Worm (Caenorhabditis elegans) whole organism, L2 larva: ENCODE results near the gene lnp-1.
"Not testable (repeated sequence)": the region's sequence is repeated elsewhere in the genome, so short reads cannot be mapped to it uniquely, and the experiment has no call there.

Source experiments
- C34F6.9 ChIP-seq: fragments of 150-350 bp; optimal IDR thresholded peaks from 2 replicates; lab custom pipeline; 2014; ENCODE audit warnings: missing biosample characterization, missing genetic modification characterization
- F13H6.1 ChIP-seq: sonication (generic microtip); optimal IDR thresholded peaks from 2 replicates; lab custom pipeline; 2016; ENCODE audit warnings: missing genetic modification characterization, missing compliant biosample characterization
- R02D3.7 ChIP-seq: fragments of 150-350 bp; optimal IDR thresholded peaks from 2 replicates; lab custom pipeline; 2014; ENCODE audit warnings: missing biosample characterization, missing genetic modification characterization
- Y55F3AM.14 ChIP-seq: fragments of 200-800 bp; sonication (Bioruptor generic); optimal IDR thresholded peaks from 2 replicates; lab custom pipeline; 2018; ENCODE audit warnings: mild to moderate bottlenecking, missing genetic modification characterization, missing compliant biosample characterization
- ZK546.5 ChIP-seq: sonication (generic microtip); optimal IDR thresholded peaks from 2 replicates; lab custom pipeline; 2017; ENCODE audit warnings: missing biosample characterization, missing genetic modification characterization
- alr-1 ChIP-seq: fragments of 150-350 bp; optimal IDR thresholded peaks from 2 replicates; lab custom pipeline; 2014; ENCODE audit warnings: missing biosample characterization, missing genetic modification characterization
- aly-2 ChIP-seq: fragments of 150-350 bp; optimal IDR thresholded peaks from 2 replicates; lab custom pipeline; 2014; ENCODE audit warnings: missing biosample characterization, missing genetic modification characterization
- ama-1 ChIP-seq: fragments of 150-350 bp; optimal IDR thresholded peaks from 2 replicates; lab custom pipeline; 2018; ENCODE audit warnings: inconsistent platforms
- blmp-1 ChIP-seq: sonication (generic microtip); optimal IDR thresholded peaks from 2 replicates; lab custom pipeline; 2017; ENCODE audit warnings: missing genetic modification characterization, mild to moderate bottlenecking, missing compliant biosample characterization, antibody characterized with exemption, moderate library complexity; ENCODE audit not compliant: insufficient read depth
- ceh-16 ChIP-seq: fragments of 150-350 bp; optimal IDR thresholded peaks from 2 replicates; lab custom pipeline; 2014; ENCODE audit warnings: missing biosample characterization, missing genetic modification characterization
- ceh-82 ChIP-seq: fragments of 150-350 bp; optimal IDR thresholded peaks from 2 replicates; lab custom pipeline; 2014; ENCODE audit warnings: missing biosample characterization, missing genetic modification characterization
- crh-2 ChIP-seq: sonication (generic microtip); optimal IDR thresholded peaks from 2 replicates; lab custom pipeline; 2017; ENCODE audit warnings: missing biosample characterization, missing genetic modification characterization
- egl-27 ChIP-seq: sonication (generic microtip); optimal IDR thresholded peaks from 3 replicates; lab custom pipeline; 2017; ENCODE audit warnings: missing biosample characterization, missing genetic modification reagents, missing genetic modification characterization
- elt-1 ChIP-seq: fragments of 150-350 bp; optimal IDR thresholded peaks from 2 replicates; lab custom pipeline; 2014; ENCODE audit warnings: missing biosample characterization, missing genetic modification characterization
- elt-3 ChIP-seq: sonication (generic microtip); optimal IDR thresholded peaks from 2 replicates; lab custom pipeline; 2017; ENCODE audit warnings: missing biosample characterization, missing genetic modification characterization
- fos-1 ChIP-seq: fragments of 150-350 bp; optimal IDR thresholded peaks from 2 replicates; lab custom pipeline; 2014; ENCODE audit warnings: missing biosample characterization, missing genetic modification characterization
- gmeb-1 ChIP-seq: fragments of 150-350 bp; optimal IDR thresholded peaks from 2 replicates; lab custom pipeline; 2014; ENCODE audit warnings: missing biosample characterization, missing genetic modification characterization
- lin-11 ChIP-seq: fragments of 150-350 bp; sonication (generic microtip); optimal IDR thresholded peaks from 2 replicates; lab custom pipeline; 2014; ENCODE audit warnings: missing biosample characterization, missing genetic modification characterization, inconsistent platforms, mixed read lengths
- lin-39 ChIP-seq: fragments of 150-350 bp; optimal IDR thresholded peaks from 2 replicates; lab custom pipeline; 2014; ENCODE audit warnings: missing biosample characterization, missing genetic modification reagents, missing genetic modification characterization
- lsy-2 ChIP-seq, 2 experiments: fragments of 150-350 bp in 1 of 2; sonication (generic microtip) in 1 of 2; optimal IDR thresholded peaks; 2 replicates each; lab custom pipeline; 2014 to 2017; ENCODE audit warnings: missing biosample characterization in 2 of 2, missing genetic modification characterization in 2 of 2
- mab-5 ChIP-seq: fragments of 150-350 bp; optimal IDR thresholded peaks from 2 replicates; lab custom pipeline; 2014; ENCODE audit warnings: missing biosample characterization, missing genetic modification characterization
- nhr-12 ChIP-seq: fragments of 150-350 bp; optimal IDR thresholded peaks from 2 replicates; lab custom pipeline; 2014; ENCODE audit warnings: missing biosample characterization, missing genetic modification characterization
- nhr-129 ChIP-seq: fragments of 150-350 bp; optimal IDR thresholded peaks from 2 replicates; lab custom pipeline; 2014; ENCODE audit warnings: missing biosample characterization, missing genetic modification characterization
- nhr-21 ChIP-seq: fragments of 150-350 bp; optimal IDR thresholded peaks from 2 replicates; lab custom pipeline; 2014; ENCODE audit warnings: missing biosample characterization, missing genetic modification characterization
- nhr-23 ChIP-seq: fragments of 150-350 bp; optimal IDR thresholded peaks from 2 replicates; lab custom pipeline; 2014; ENCODE audit warnings: missing biosample characterization, missing genetic modification reagents, missing genetic modification characterization
- nhr-25 ChIP-seq: fragments of 150-350 bp; sonication (generic microtip); optimal IDR thresholded peaks from 3 replicates; lab custom pipeline; 2014; ENCODE audit warnings: missing biosample characterization, missing genetic modification characterization
- nhr-6 ChIP-seq: fragments of 150-350 bp; optimal IDR thresholded peaks from 2 replicates; lab custom pipeline; 2014; ENCODE audit warnings: missing biosample characterization, missing genetic modification characterization
- peb-1 ChIP-seq: fragments of 150-350 bp; optimal IDR thresholded peaks from 2 replicates; lab custom pipeline; 2014; ENCODE audit warnings: missing biosample characterization, missing genetic modification characterization
- sma-3 ChIP-seq: sonication (generic microtip); optimal IDR thresholded peaks from 2 replicates; lab custom pipeline; 2016; ENCODE audit warnings: missing genetic modification reagents, missing genetic modification characterization, missing compliant biosample characterization
- sma-9 ChIP-seq, 2 experiments: fragments of 150-350 bp in 1 of 2; sonication (generic microtip) in 1 of 2; optimal IDR thresholded peaks; 2 replicates each; lab custom pipeline; 2014 to 2016; ENCODE audit warnings: missing genetic modification characterization in 2 of 2, mild to moderate bottlenecking in 1 of 2, missing biosample characterization in 1 of 2, missing compliant biosample characterization in 1 of 2, missing genetic modification reagents in 1 of 2, moderate library complexity in 1 of 2
- snpc-4 ChIP-seq: fragments of 150-350 bp; optimal IDR thresholded peaks from 2 replicates; lab custom pipeline; 2014; ENCODE audit warnings: missing biosample characterization, missing genetic modification characterization
- unc-39 ChIP-seq: fragments of 150-350 bp; optimal IDR thresholded peaks from 2 replicates; lab custom pipeline; 2014; ENCODE audit warnings: missing biosample characterization, missing genetic modification characterization
- unc-55 ChIP-seq: fragments of 150-350 bp; sonication (generic microtip); optimal IDR thresholded peaks from 3 replicates; lab custom pipeline; 2014; ENCODE audit warnings: missing biosample characterization, missing genetic modification reagents, missing genetic modification characterization
- unc-62 ChIP-seq: fragments of 150-350 bp; optimal IDR thresholded peaks from 2 replicates; lab custom pipeline; 2014; ENCODE audit warnings: missing biosample characterization, missing genetic modification reagents, missing genetic modification characterization
- ztf-1 ChIP-seq: fragments of 200-800 bp; sonication (Bioruptor generic); conservative IDR thresholded peaks from 2 replicates; pipeline ENCODE4 v1.3.6; 2022; ENCODE audit warnings: missing genetic modification characterization, missing compliant biosample characterization
- ztf-4 ChIP-seq: fragments of 150-350 bp; optimal IDR thresholded peaks from 2 replicates; lab custom pipeline; 2014; ENCODE audit warnings: missing biosample characterization, missing genetic modification characterization

Gene lnp-1

DNA sequence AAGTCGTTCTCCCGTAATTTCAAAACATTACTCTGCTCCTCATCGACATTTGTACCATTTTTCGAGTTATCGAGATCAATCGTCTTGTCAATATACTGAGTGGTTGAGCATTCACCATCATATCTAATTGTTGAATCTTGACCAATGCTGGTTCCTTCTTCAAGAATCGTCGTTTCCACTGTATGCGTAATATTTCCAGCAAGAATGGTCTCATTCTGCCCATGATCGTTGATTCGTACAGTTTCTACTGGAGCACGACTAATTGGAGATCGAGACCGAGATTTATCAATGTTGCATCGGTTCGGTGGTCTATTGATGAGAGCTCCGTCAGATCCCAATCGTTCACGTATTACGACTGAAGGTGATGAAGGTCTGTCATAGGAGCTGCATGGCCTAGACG lies 11.0 kb downstream of the lnp-1 start:
- TF ChIP-seq gmeb-1 = no peak
- no peak for TF ChIP-seq nhr-12 (tag; lab: Kevin White, UChicago)
- TF ChIP-seq F13H6.1 (tag; lab: Kevin White, UChicago) = no peak
- TF ChIP-seq nhr-6 (tag; lab: Kevin White, UChicago) = no peak
- no peak for TF ChIP-seq snpc-4 (tag; lab: Kevin White, UChicago)
- TF ChIP-seq elt-1 = no peak
- no peak for TF ChIP-seq ama-1 (lab: Kevin White, UChicago)
- no peak for TF ChIP-seq ztf-1 (GFP tag; lab: Robert Waterston, UW)
- TF ChIP-seq peb-1 (tag; lab: Kevin White, UChicago) = no peak
- no peak for TF ChIP-seq aly-2
- no peak for TF ChIP-seq fos-1
- TF ChIP-seq unc-55 (GFP tag; lab: Kevin White, UChicago) = no peak
- no peak for TF ChIP-seq nhr-129 (tag; lab: Kevin White, UChicago)
- no peak for TF ChIP-seq mab-5
- no peak for TF ChIP-seq unc-39 (tag; lab: Kevin White, UChicago)
- no peak for TF ChIP-seq ceh-82 (tag; lab: Kevin White, UChicago)
- TF ChIP-seq alr-1 (tag; lab: Kevin White, UChicago) = no peak

DNA sequence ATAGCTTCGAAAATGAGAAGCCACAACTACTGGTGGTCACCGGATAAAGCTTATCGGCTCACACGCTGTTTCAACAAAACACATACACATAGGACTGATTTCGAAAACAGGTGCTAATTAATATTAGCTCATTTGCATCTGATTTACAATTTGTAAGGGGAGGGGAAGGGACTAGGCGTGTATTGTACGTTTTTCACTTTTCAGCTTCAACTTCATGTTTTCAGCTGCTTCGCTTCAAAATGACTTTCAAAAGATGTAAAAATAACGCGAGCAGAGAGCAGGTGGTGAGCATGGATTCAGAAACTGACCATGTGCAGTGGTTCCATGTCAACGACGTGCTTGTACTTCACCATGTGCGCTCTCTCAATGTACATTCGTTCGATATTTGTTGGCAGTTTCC lies 12.4 kb downstream of the lnp-1 start:
- TF ChIP-seq F13H6.1 (tag; lab: Kevin White, UChicago) (no peak), sma-3 (no peak), ZK546.5 (no peak)

DNA sequence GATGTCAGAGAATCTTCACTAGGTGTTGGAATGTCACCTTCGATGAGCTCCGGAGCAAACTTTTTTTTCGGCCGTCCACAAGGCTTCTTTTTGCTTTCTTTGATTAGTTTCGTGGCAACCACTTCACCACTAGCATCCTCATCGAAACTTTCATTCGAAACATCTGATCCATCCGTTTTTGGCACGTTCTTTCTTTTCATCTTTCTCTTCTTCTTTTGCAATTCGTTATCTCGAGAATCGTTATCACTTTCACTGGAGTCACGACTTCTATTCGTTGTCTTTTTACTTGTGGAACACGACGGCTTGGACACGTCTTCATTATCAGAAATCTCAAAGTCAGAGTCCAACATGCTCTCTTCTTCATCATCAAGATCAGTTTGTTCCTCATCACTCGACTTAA lies 15.6 kb downstream of the lnp-1 start:
- no peak for TF ChIP-seq C34F6.9
- TF ChIP-seq lin-39 (tag; lab: Kevin White, UChicago) = no peak
- no peak for TF ChIP-seq elt-1
- TF ChIP-seq sma-3 = no peak
- no peak for TF ChIP-seq elt-3 (tag; lab: Kevin White, UChicago)
- TF ChIP-seq sma-9 (GFP tag; optimal IDR thresholded peaks at IDR 0.05; lab: Kevin White, UChicago) = no peak
- TF ChIP-seq sma-9 (tag; optimal IDR thresholded peaks at IDR 0.05; lab: Kevin White, UChicago) = no peak
- no peak for TF ChIP-seq lin-11
- no peak for TF ChIP-seq unc-62 (GFP tag; lab: Kevin White, UChicago)
- no peak for TF ChIP-seq crh-2 (tag; lab: Kevin White, UChicago)
- no peak for TF ChIP-seq lsy-2 (tag; optimal IDR thresholded peaks at IDR 0.05; lab: Kevin White, UChicago)
- no peak for TF ChIP-seq unc-55 (GFP tag; lab: Kevin White, UChicago)
- TF ChIP-seq nhr-129 (tag; lab: Kevin White, UChicago) = no peak
- no peak for TF ChIP-seq egl-27 (tag; lab: Kevin White, UChicago)
- TF ChIP-seq alr-1 (tag; lab: Kevin White, UChicago) = no peak
- no peak for TF ChIP-seq aly-2
- TF ChIP-seq ama-1 (lab: Kevin White, UChicago) = no peak
- TF ChIP-seq ceh-16 (tag; lab: Kevin White, UChicago) = no peak

DNA sequence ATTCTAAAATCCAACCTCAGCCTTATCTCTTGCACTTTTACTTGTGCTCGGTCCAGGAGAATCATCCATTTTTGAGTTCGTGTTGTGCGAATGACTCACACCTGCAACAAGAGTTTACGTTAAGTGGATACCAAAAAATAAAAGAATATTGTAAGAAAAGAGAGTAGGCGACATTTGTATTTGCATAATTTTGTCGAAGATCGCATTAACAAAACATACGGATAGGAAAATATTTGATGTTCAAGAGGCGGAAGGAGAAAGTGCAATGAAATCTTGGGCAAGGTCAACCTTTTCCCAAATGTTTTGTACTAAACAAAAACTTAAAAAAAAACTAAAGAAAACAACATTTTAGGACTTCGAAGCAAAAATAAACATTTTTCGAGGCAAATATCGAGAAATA lies 17.3 kb downstream of the lnp-1 start, which contains the start of gene spat-3:
spat-3 (minus strand) TSS at position 101 of the 400 bp plus-strand sequence.
- TF ChIP-seq ceh-82 (tag; lab: Kevin White, UChicago) (no peak), R02D3.7 (tag; lab: Kevin White, UChicago) (no peak), nhr-21 (no peak)

DNA sequence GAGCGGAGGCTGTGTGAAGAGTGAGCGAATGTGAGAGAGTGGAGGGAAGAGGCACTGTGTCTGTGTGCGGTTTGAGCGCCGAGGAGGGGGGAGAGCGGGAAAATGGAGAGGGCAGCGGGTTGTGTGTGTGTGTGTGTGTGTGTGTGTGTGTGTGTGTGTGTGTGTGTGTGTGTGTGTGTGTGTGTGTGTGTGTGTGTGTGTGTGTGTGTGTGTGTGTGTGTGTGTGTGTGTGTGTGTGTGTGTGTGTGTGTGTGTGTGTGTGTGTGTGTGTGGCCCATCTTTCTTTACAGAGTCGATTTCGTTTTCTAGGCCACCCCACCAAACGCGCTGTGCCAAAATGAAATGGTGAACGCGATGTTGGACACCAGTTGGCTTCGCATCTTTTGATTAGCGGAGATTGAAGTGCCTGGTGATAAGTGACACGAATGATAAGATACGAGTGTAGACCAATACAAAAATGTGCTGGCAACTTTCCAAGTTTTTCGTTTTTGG lies 17.9 kb downstream of the lnp-1 start:
- TF ChIP-seq nhr-25 (peak; percentile 58), F13H6.1 (tag; lab: Kevin White, UChicago) (peak; percentile 96), Y55F3AM.14 (GFP tag; lab: Kevin White, UChicago) (peak; percentile 96), mab-5 (peak; percentile 89), crh-2 (tag; lab: Kevin White, UChicago) (peak; percentile 69), ztf-4 (peak; percentile 3), blmp-1 (tag; lab: Kevin White, UChicago) (peak; percentile 78), C34F6.9 (peak; percentile 2), unc-55 (GFP tag; lab: Kevin White, UChicago) (peak; percentile 45), ceh-16 (tag; lab: Kevin White, UChicago) (peak; percentile 66), fos-1 (peak; percentile 35), sma-9 (GFP tag; optimal IDR thresholded peaks at IDR 0.05; lab: Kevin White, UChicago) (peak; percentile 69), nhr-129 (tag; lab: Kevin White, UChicago) (peak; percentile 20), nhr-21 (peak; percentile 44), nhr-23 (peak; percentile 18)
- not testable (repeated sequence) for TF ChIP-seq sma-9 (tag; optimal IDR thresholded peaks at IDR 0.05; lab: Kevin White, UChicago)
- TF ChIP-seq, all 48 proteins: peak for 15; not testable (repeated sequence) for 33
